Fruit fly (Drosophila melanogaster): ENCODE results near the gene ssp.

DNA sequence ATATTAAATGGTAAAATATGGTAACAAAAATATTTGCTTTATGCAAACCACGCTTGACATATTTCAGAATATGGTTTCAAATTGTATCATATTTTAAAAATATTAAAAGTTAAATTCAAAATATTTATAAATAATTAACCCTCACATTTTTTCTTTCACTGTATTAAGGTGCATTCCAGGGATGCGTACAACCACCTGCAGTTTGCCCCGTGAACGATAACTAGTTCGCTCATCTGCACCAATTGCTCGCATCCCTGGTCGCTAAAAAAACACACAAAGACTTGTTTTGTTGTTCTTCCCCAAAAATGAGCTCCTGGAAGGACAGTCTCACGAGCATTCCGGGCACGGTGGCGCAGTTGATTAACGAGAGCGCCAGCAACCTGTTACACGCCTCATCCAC lies 13.9 kb downstream of the ssp start, which contains the start of gene DEF8:
- no peak for TF ChIP-seq CG8478 (optimal IDR thresholded peaks at IDR 0.05)
- peak in 1 of 2 experiments; percentile 7 for TF ChIP-seq CTCF (optimal IDR thresholded peaks at IDR 0.05)
